Fruit fly (Drosophila melanogaster) whole organism: Measurements from ENCODE around the gene Dph4.

ENCODE experiments used
- Dll ChIP-seq: fragments of >200 bp; optimal IDR thresholded peaks from 2 replicates; lab custom pipeline; 2017
- pan ChIP-seq: fragments of >200 bp; optimal IDR thresholded peaks from 2 replicates; lab custom pipeline; 2017
- psq ChIP-seq: fragments of >200 bp; optimal IDR thresholded peaks from 2 replicates; lab custom pipeline; 2017
- usp ChIP-seq: fragments of >200 bp; optimal IDR thresholded peaks from 2 replicates; lab custom pipeline; 2017; ENCODE audit warnings: missing biosample characterization, missing genetic modification characterization, mixed read lengths

DNA sequence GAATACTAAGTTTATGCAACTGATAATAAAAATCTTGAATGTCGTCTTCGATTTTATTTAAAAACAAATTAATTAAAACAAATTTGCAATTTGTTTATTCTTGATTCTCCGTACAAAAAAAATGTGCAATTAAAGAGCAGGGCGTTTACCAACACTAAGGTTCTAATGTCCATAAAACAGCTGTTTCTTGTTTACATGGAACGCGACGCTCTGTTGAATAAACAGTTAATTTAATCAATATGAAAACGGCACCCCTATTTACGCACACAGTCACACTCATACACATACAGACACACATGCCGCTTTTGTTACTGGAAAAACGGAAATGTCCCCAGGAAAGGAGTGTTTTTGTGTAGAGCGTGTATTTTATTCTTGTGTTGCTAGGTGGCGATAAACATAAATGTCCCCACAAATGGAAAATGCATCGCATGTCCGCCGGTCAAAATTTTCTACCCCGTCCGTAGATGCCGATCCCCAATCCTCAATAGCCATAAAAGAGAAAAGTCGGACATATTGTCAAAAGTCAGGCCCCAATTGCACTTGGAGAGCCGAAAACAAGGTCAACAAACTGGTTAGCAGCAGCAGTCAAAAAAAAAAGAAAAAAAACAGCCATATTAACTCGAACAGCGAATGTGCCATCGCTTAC lies 817 bp downstream of the Dph4 start:
- TF ChIP-seq usp (GFP tag; lab: Kevin White, UChicago) (no peak), pan (lab: Kevin White, UChicago) (no peak), Dll (no peak), psq (lab: Kevin White, UChicago) (no peak)
